Fruit fly (Drosophila melanogaster) whole organism, embryonic: ENCODE data around the gene Rh4.

Source experiments
- CG1024 ChIP-seq: fragments of 200-800 bp; sonication (Bioruptor generic); IDR thresholded peaks from 2 replicates; pipeline ENCODE4 v1.3.6; 2022; ENCODE audit warnings: missing biosample characterization, missing genetic modification characterization
- CG10274 ChIP-seq: fragments of 200-800 bp; sonication (Bioruptor generic); optimal IDR thresholded peaks from 3 replicates; lab custom pipeline; 2017; ENCODE audit warnings: missing biosample characterization, mild to moderate bottlenecking, missing genetic modification characterization
- CG10431 ChIP-seq: fragments of 200-800 bp; sonication (Bioruptor generic); optimal IDR thresholded peaks from 3 replicates; lab custom pipeline; 2018; ENCODE audit warnings: missing biosample characterization, mild to moderate bottlenecking, missing genetic modification characterization
- CG10565 ChIP-seq: fragments of 200-800 bp; sonication (Bioruptor generic); optimal IDR thresholded peaks from 3 replicates; lab custom pipeline; 2016; ENCODE audit warnings: missing biosample characterization, mild to moderate bottlenecking, missing genetic modification characterization
- CG11456 ChIP-seq: fragments of 200-800 bp; sonication (Bioruptor generic); IDR thresholded peaks from 3 replicates; pipeline ENCODE4 v1.3.6; 2022; ENCODE audit warnings: missing biosample characterization, missing genetic modification characterization
- CG12104 ChIP-seq: fragments of 200-800 bp; sonication (Bioruptor generic); optimal IDR thresholded peaks from 3 replicates; lab custom pipeline; 2016; ENCODE audit warnings: missing biosample characterization, missing genetic modification characterization
- CG1233 ChIP-seq: fragments of 200-800 bp; sonication (Bioruptor generic); optimal IDR thresholded peaks from 4 replicates; lab custom pipeline; 2018; ENCODE audit warnings: missing biosample characterization, mild to moderate bottlenecking, missing genetic modification characterization
- CG1647 ChIP-seq: fragments of 200-800 bp; sonication (Bioruptor generic); optimal IDR thresholded peaks from 3 replicates; lab custom pipeline; 2016; ENCODE audit warnings: missing biosample characterization, missing genetic modification characterization
- CG17359 ChIP-seq: fragments of 200-800 bp; sonication (Bioruptor generic); optimal IDR thresholded peaks from 3 replicates; lab custom pipeline; 2018; ENCODE audit warnings: missing biosample characterization, mild to moderate bottlenecking, missing genetic modification characterization, moderate library complexity
- CG17802 ChIP-seq: fragments of 200-800 bp; sonication (Bioruptor generic); optimal IDR thresholded peaks from 2 replicates; lab custom pipeline; 2018; ENCODE audit warnings: missing biosample characterization, mild to moderate bottlenecking, missing genetic modification characterization, moderate library complexity
- CG18011 ChIP-seq: fragments of 200-800 bp; sonication (Bioruptor generic); optimal IDR thresholded peaks from 2 replicates; lab custom pipeline; 2017; ENCODE audit warnings: missing biosample characterization, missing genetic modification characterization, mild to moderate bottlenecking, moderate library complexity, missing genotype
- CG30020 ChIP-seq: fragments of 200-800 bp; optimal IDR thresholded peaks from 2 replicates; lab custom pipeline; 2019; ENCODE audit warnings: missing biosample characterization, mild to moderate bottlenecking, missing genetic modification characterization, moderate library complexity
- CG31365 ChIP-seq: fragments of 200-800 bp; sonication (Bioruptor generic); optimal IDR thresholded peaks from 2 replicates; lab custom pipeline; 2018; ENCODE audit warnings: missing biosample characterization, mild to moderate bottlenecking, missing genetic modification characterization
- CG4282 ChIP-seq: fragments of 200-800 bp; sonication (Bioruptor generic); optimal IDR thresholded peaks from 2 replicates; lab custom pipeline; 2016; ENCODE audit warnings: missing biosample characterization, missing genetic modification characterization
- CG43689 ChIP-seq: fragments of 200-800 bp; sonication (Bioruptor generic); IDR thresholded peaks from 2 replicates; pipeline ENCODE4 v1.3.6; 2022; ENCODE audit warnings: missing biosample characterization, missing genetic modification characterization
- CG4820 ChIP-seq: fragments of 200-800 bp; sonication (Bioruptor generic); optimal IDR thresholded peaks from 3 replicates; lab custom pipeline; 2016; ENCODE audit warnings: missing biosample characterization, missing genetic modification characterization
- CG7556 ChIP-seq: fragments of 200-800 bp; sonication (Bioruptor generic); optimal IDR thresholded peaks from 2 replicates; lab custom pipeline; 2017; ENCODE audit warnings: missing biosample characterization, mild to moderate bottlenecking, missing genetic modification characterization
- Dad ChIP-seq: fragments of 200-800 bp; sonication (Bioruptor generic); optimal IDR thresholded peaks from 3 replicates; lab custom pipeline; 2016; ENCODE audit warnings: missing biosample characterization, missing genetic modification characterization
- Dip2 ChIP-seq: fragments of 200-800 bp; sonication (Bioruptor generic); IDR thresholded peaks from 2 replicates; pipeline ENCODE4 v1.3.6; 2022; ENCODE audit warnings: missing biosample characterization, missing genetic modification characterization
- Doc2 ChIP-seq: fragments of 200-800 bp; sonication (Bioruptor generic); IDR thresholded peaks from 2 replicates; pipeline ENCODE4 v1.3.6; 2022; ENCODE audit warnings: missing biosample characterization, missing genetic modification characterization
- Doc3 ChIP-seq: fragments of 200-800 bp; sonication (Bioruptor generic); IDR thresholded peaks from 3 replicates; pipeline ENCODE4 v1.3.6; 2022; ENCODE audit warnings: missing biosample characterization, missing genetic modification characterization; ENCODE audit not compliant: partially characterized antibody
- HHEX ChIP-seq: fragments of 200-800 bp; sonication (Bioruptor generic); optimal IDR thresholded peaks from 3 replicates; lab custom pipeline; 2017; ENCODE audit warnings: missing biosample characterization, mild to moderate bottlenecking, missing genetic modification characterization, missing genetic modification reagents
- Hmx ChIP-seq: fragments of 200-800 bp; sonication (Bioruptor generic); optimal IDR thresholded peaks from 2 replicates; lab custom pipeline; 2016; ENCODE audit warnings: missing biosample characterization, missing genetic modification characterization
- Mrtf ChIP-seq: fragments of 200-800 bp; sonication (Bioruptor generic); IDR thresholded peaks from 3 replicates; pipeline ENCODE4 v1.3.6; 2022; ENCODE audit warnings: missing biosample characterization, missing genetic modification characterization
- Rfx ChIP-seq: fragments of 200-800 bp; sonication (Bioruptor generic); IDR thresholded peaks from 2 replicates; pipeline ENCODE4 v1.3.6; 2022; ENCODE audit warnings: missing biosample characterization, missing genetic modification characterization
- bowl ChIP-seq: fragments of 200-800 bp; sonication (Bioruptor generic); IDR thresholded peaks from 2 replicates; pipeline ENCODE4 v1.3.6; 2022; ENCODE audit warnings: missing biosample characterization, missing genetic modification characterization
- cato ChIP-seq: fragments of 200-800 bp; sonication (Bioruptor generic); optimal IDR thresholded peaks from 2 replicates; lab custom pipeline; 2016; ENCODE audit warnings: missing biosample characterization, missing genetic modification characterization, borderline replicate concordance
- cg ChIP-seq: fragments of 200-800 bp; sonication (Bioruptor generic); optimal IDR thresholded peaks from 3 replicates; lab custom pipeline; 2019; ENCODE audit warnings: missing biosample characterization, mild to moderate bottlenecking, missing genetic modification characterization, moderate library complexity
- crc ChIP-seq: fragments of 200-800 bp; sonication (Bioruptor generic); optimal IDR thresholded peaks from 2 replicates; lab custom pipeline; 2016; ENCODE audit warnings: missing biosample characterization, missing genetic modification characterization
- fd3F ChIP-seq: fragments of 200-800 bp; sonication (Bioruptor generic); optimal IDR thresholded peaks from 2 replicates; lab custom pipeline; 2018; ENCODE audit warnings: missing biosample characterization, mild to moderate bottlenecking, missing genetic modification characterization, moderate library complexity
- fu2 ChIP-seq: fragments of 200-800 bp; sonication (Bioruptor generic); optimal IDR thresholded peaks from 2 replicates; lab custom pipeline; 2016; ENCODE audit warnings: missing biosample characterization, missing genetic modification characterization
- gce ChIP-seq: fragments of 200-800 bp; sonication (Bioruptor generic); IDR thresholded peaks from 3 replicates; pipeline ENCODE4 v1.3.6; 2022; ENCODE audit warnings: missing biosample characterization, missing genetic modification characterization
- gem ChIP-seq: fragments of 200-800 bp; sonication (Bioruptor generic); optimal IDR thresholded peaks from 2 replicates; lab custom pipeline; 2019; ENCODE audit warnings: missing biosample characterization, mild to moderate bottlenecking, missing genetic modification characterization, moderate library complexity
- gro ChIP-seq: fragments of 200-800 bp; sonication (Bioruptor generic); optimal IDR thresholded peaks from 2 replicates; lab custom pipeline; 2016; ENCODE audit warnings: missing biosample characterization, missing genetic modification characterization
- gt ChIP-seq: fragments of 200-800 bp; sonication (Bioruptor generic); IDR thresholded peaks from 2 replicates; pipeline ENCODE4 v1.3.6; 2022; ENCODE audit warnings: missing biosample characterization, missing genetic modification characterization
- hbn ChIP-seq: fragments of 200-800 bp; sonication (Bioruptor generic); IDR thresholded peaks from 2 replicates; pipeline ENCODE4 v1.3.6; 2022; ENCODE audit warnings: missing biosample characterization, missing genetic modification characterization; ENCODE audit not compliant: partially characterized antibody
- jumu ChIP-seq: fragments of 200-800 bp; sonication (Bioruptor generic); optimal IDR thresholded peaks from 3 replicates; lab custom pipeline; 2016; ENCODE audit warnings: missing biosample characterization, missing genetic modification characterization
- knrl ChIP-seq: fragments of 200-800 bp; sonication (Bioruptor generic); IDR thresholded peaks from 3 replicates; pipeline ENCODE4 v1.3.6; 2022; ENCODE audit warnings: missing biosample characterization, missing genetic modification characterization; ENCODE audit not compliant: partially characterized antibody
- lmd ChIP-seq: fragments of 200-800 bp; sonication (Bioruptor generic); IDR thresholded peaks from 2 replicates; pipeline ENCODE4 v1.3.6; 2022; ENCODE audit warnings: missing biosample characterization, missing genetic modification characterization
- lola ChIP-seq, 3 experiments: fragments of >200 bp in 2 of 3; fragments of 200-800 bp in 1 of 3; sonication (Bioruptor generic) in 1 of 3; optimal IDR thresholded peaks; 2 replicates each; lab custom pipeline; 2017 to 2019; ENCODE audit warnings: missing biosample characterization in 3 of 3, missing genetic modification characterization in 3 of 3, mild to moderate bottlenecking in 1 of 3, moderate library complexity in 1 of 3
- nerfin-2 ChIP-seq: fragments of 200-800 bp; sonication (Bioruptor generic); IDR thresholded peaks from 2 replicates; pipeline ENCODE4 v1.3.6; 2022; ENCODE audit warnings: missing biosample characterization, missing genetic modification characterization; ENCODE audit not compliant: partially characterized antibody
- pb ChIP-seq: fragments of 200-800 bp; sonication (Bioruptor generic); optimal IDR thresholded peaks from 3 replicates; lab custom pipeline; 2016; ENCODE audit warnings: missing biosample characterization, missing genetic modification characterization
- prd ChIP-seq, 3 experiments: fragments of >200 bp in 2 of 3; fragments of 200-800 bp in 1 of 3; sonication (Bioruptor generic) in 1 of 3; optimal IDR thresholded peaks in 2 of 3; IDR thresholded peaks in 1 of 3; 2 replicates in 2 of 3; 3 replicates in 1 of 3; pipeline versions ENCODE4 v1.3.6 to Lab custom; 2017 to 2022; ENCODE audit warnings: missing biosample characterization in 1 of 3, missing genetic modification characterization in 1 of 3
- ranshi ChIP-seq: fragments of 200-800 bp; sonication (Bioruptor generic); IDR thresholded peaks from 2 replicates; pipeline ENCODE4 v1.3.6; 2022; ENCODE audit warnings: missing biosample characterization, missing genetic modification characterization
- sd ChIP-seq: fragments of 200-800 bp; sonication (Bioruptor generic); optimal IDR thresholded peaks from 3 replicates; lab custom pipeline; 2018; ENCODE audit warnings: missing biosample characterization, mild to moderate bottlenecking, missing genetic modification characterization, moderate library complexity
- sna ChIP-seq: fragments of 200-800 bp; sonication (Bioruptor generic); IDR thresholded peaks from 2 replicates; pipeline ENCODE4 v1.3.6; 2022; ENCODE audit warnings: missing biosample characterization, missing genetic modification characterization; ENCODE audit not compliant: partially characterized antibody
- so ChIP-seq: fragments of 200-800 bp; sonication (Bioruptor generic); IDR thresholded peaks from 3 replicates; pipeline ENCODE4 v1.3.6; 2022; ENCODE audit warnings: missing biosample characterization, missing genetic modification characterization
- sob ChIP-seq: fragments of 200-800 bp; sonication (Bioruptor generic); IDR thresholded peaks from 2 replicates; pipeline ENCODE4 v1.3.6; 2022; ENCODE audit warnings: missing biosample characterization, missing genetic modification characterization
- tgo ChIP-seq: fragments of 200-800 bp; sonication (Bioruptor generic); IDR thresholded peaks from 3 replicates; pipeline ENCODE4 v1.3.6; 2022; ENCODE audit warnings: missing biosample characterization, missing genetic modification characterization
- tx ChIP-seq: fragments of 200-800 bp; sonication (Bioruptor generic); optimal IDR thresholded peaks from 2 replicates; lab custom pipeline; 2016; ENCODE audit warnings: missing biosample characterization, missing genetic modification characterization

Gene Rh4

dm6 chr3L:16872487-16872955 is 10.2 kb upstream of the Rh4 start (continued):
- TF ChIP-seq so (peak; percentile 44; the same call in 1 of the 3 replicates), prd (optimal IDR thresholded peaks at IDR 0.05; lab: Kevin White, UChicago) (no peak), prd (GFP tag; IDR thresholded peaks at IDR 0.05; lab: Robert Waterston, UW) (peak; percentile 41; the same call in 2 of the 3 replicates), Doc2 (GFP tag; lab: Robert Waterston, UW) (no peak), CG10274 (peak; percentile 47), tgo (GFP tag; lab: Robert Waterston, UW) (peak; percentile 54), hbn (GFP tag; lab: Robert Waterston, UW) (no peak), fd3F (GFP tag; lab: Kevin White, UChicago) (peak; percentile 41), jumu (GFP tag; lab: Kevin White, UChicago) (peak; percentile 10), cg (GFP tag; lab: Kevin White, UChicago) (peak; percentile 33), Hmx (GFP tag; lab: Kevin White, UChicago) (no peak), lmd (GFP tag; lab: Robert Waterston, UW) (peak; percentile 65), CG17802 (tag; lab: Kevin White, UChicago) (no peak), CG18011 (peak; percentile 33), CG10565 (no peak), CG4282 (no peak), tx (GFP tag; lab: Kevin White, UChicago) (peak; percentile 46), lola (GFP tag; optimal IDR thresholded peaks at IDR 0.05; lab: Kevin White, UChicago) (peak in 1 of 3 experiments; percentile 54), CG4820 (GFP tag; lab: Kevin White, UChicago) (peak; percentile 58), CG1233 (GFP tag; lab: Kevin White, UChicago) (peak; percentile 72), CG1024 (no peak), CG11456 (GFP tag; lab: Robert Waterston, UW) (0 out of 3 replicates have a peak, but pooled peaks have one; percentile 47), gce (GFP tag; lab: Robert Waterston, UW) (0 out of 3 replicates have a peak, but pooled peaks have one; percentile 18), fu2 (GFP tag; lab: Kevin White, UChicago) (peak; percentile 41), pb (GFP tag; lab: Kevin White, UChicago) (peak; percentile 69), HHEX (GFP tag; lab: Kevin White, UChicago) (peak; percentile 76), Dip2 (no peak), Rfx (peak; percentile 54), sna (GFP tag; lab: Robert Waterston, UW) (no peak), knrl (GFP tag; lab: Robert Waterston, UW) (no peak), CG30020 (peak; percentile 10), CG31365 (peak; percentile 2), ranshi (GFP tag; lab: Robert Waterston, UW) (peak; percentile 53; the same call in 1 of the 2 replicates), sob (peak; percentile 39; the same call in 1 of the 2 replicates), CG43689 (no peak), gro (GFP tag; lab: Kevin White, UChicago) (no peak), CG7556 (GFP tag; lab: Kevin White, UChicago) (peak; percentile 87), gem (peak; percentile 87), cato (GFP tag; lab: Kevin White, UChicago) (no peak), nerfin-2 (no peak), Mrtf (GFP tag; lab: Robert Waterston, UW) (0 out of 3 replicates have a peak, but pooled peaks have one; percentile 34), Doc3 (GFP tag; lab: Robert Waterston, UW) (no peak), CG1647 (no peak), bowl (GFP tag; lab: Robert Waterston, UW) (no peak), Dad (GFP tag; lab: Kevin White, UChicago) (peak; percentile 28), CG12104 (GFP tag; lab: Kevin White, UChicago) (peak; percentile 78), CG17359 (tag; lab: Kevin White, UChicago) (peak; percentile 69), sd (peak; percentile 29), gt (no peak), CG10431 (no peak), crc (GFP tag; lab: Kevin White, UChicago) (peak; percentile 54)
